Fruit fly (Drosophila melanogaster) whole organism, adult: ENCODE results near the gene TwdlE.

Source experiments
- CG11617 ChIP-seq: fragments of 200-800 bp; sonication (Bioruptor generic); optimal IDR thresholded peaks from 2 replicates; lab custom pipeline; 2017; ENCODE audit warnings: mild to moderate bottlenecking, missing biosample characterization, missing genetic modification reagents, missing genetic modification characterization
- CG12768 ChIP-seq: fragments of 200-800 bp; sonication (Bioruptor generic); optimal IDR thresholded peaks from 2 replicates; lab custom pipeline; 2017; ENCODE audit warnings: missing biosample characterization, missing genetic modification characterization, mild to moderate bottlenecking, moderate library complexity, missing genetic modification reagents
- CG14711 ChIP-seq: fragments of 200-800 bp; sonication (Bioruptor generic); optimal IDR thresholded peaks from 2 replicates; lab custom pipeline; 2018; ENCODE audit warnings: missing biosample characterization, mild to moderate bottlenecking, missing genetic modification characterization, moderate library complexity
- CG1620 ChIP-seq: fragments of 200-800 bp; sonication (Bioruptor generic); optimal IDR thresholded peaks from 2 replicates; lab custom pipeline; 2016; ENCODE audit warnings: missing biosample characterization, missing genetic modification characterization
- CG33017 ChIP-seq: fragments of 200-800 bp; sonication (Bioruptor generic); optimal IDR thresholded peaks from 2 replicates; lab custom pipeline; 2018; ENCODE audit warnings: missing biosample characterization, mild to moderate bottlenecking, missing genetic modification characterization, moderate library complexity
- CG5204 ChIP-seq: fragments of 200-800 bp; sonication (Bioruptor generic); optimal IDR thresholded peaks from 2 replicates; lab custom pipeline; 2016; ENCODE audit warnings: missing biosample characterization, missing genetic modification characterization
- CG7045 ChIP-seq: fragments of 200-800 bp; sonication (Bioruptor generic); optimal IDR thresholded peaks from 2 replicates; lab custom pipeline; 2017; ENCODE audit warnings: missing biosample characterization, mild to moderate bottlenecking, missing genetic modification characterization
- CG7101 ChIP-seq: fragments of 200-800 bp; sonication (Bioruptor generic); optimal IDR thresholded peaks from 2 replicates; lab custom pipeline; 2018; ENCODE audit warnings: missing biosample characterization, mild to moderate bottlenecking, missing genetic modification characterization, moderate library complexity
- Clk ChIP-seq: fragments of 200-800 bp; sonication (Bioruptor generic); optimal IDR thresholded peaks from 2 replicates; lab custom pipeline; 2017; ENCODE audit warnings: missing biosample characterization, missing genetic modification characterization
- Crg-1 ChIP-seq: fragments of 200-800 bp; sonication (Bioruptor generic); optimal IDR thresholded peaks from 2 replicates; lab custom pipeline; 2016; ENCODE audit warnings: missing biosample characterization, missing genetic modification characterization
- Hr96 ChIP-seq: fragments of 200-800 bp; sonication (Bioruptor generic); optimal IDR thresholded peaks from 2 replicates; lab custom pipeline; 2016; ENCODE audit warnings: missing biosample characterization, missing genetic modification characterization
- Mnt ChIP-seq: fragments of 200-800 bp; sonication (Bioruptor generic); optimal IDR thresholded peaks from 2 replicates; lab custom pipeline; 2016; ENCODE audit warnings: missing biosample characterization, mild to moderate bottlenecking, missing genetic modification characterization
- bab1 ChIP-seq: fragments of 200-800 bp; sonication (Bioruptor generic); optimal IDR thresholded peaks from 3 replicates; lab custom pipeline; 2019; ENCODE audit warnings: missing biosample characterization, mild to moderate bottlenecking, missing genetic modification characterization, moderate library complexity
- cic ChIP-seq: fragments of 200-800 bp; sonication (Bioruptor generic); optimal IDR thresholded peaks from 2 replicates; lab custom pipeline; 2017; ENCODE audit warnings: missing biosample characterization, mild to moderate bottlenecking, missing genetic modification characterization, moderate library complexity
- cnc ChIP-seq, 2 experiments: fragments of >200 bp; optimal IDR thresholded peaks; 2 replicates each; lab custom pipeline; 2017
- kay ChIP-seq: fragments of 200-800 bp; sonication (Bioruptor generic); peaks from one replicate; lab custom pipeline; 2016; ENCODE audit warnings: missing biosample characterization, missing genetic modification characterization, borderline replicate concordance
- ovo ChIP-seq: fragments of 200-800 bp; sonication (Bioruptor generic); optimal IDR thresholded peaks from 2 replicates; lab custom pipeline; 2016; ENCODE audit warnings: missing biosample characterization, missing genetic modification characterization
- pad ChIP-seq: fragments of 200-800 bp; sonication (Bioruptor generic); optimal IDR thresholded peaks from 3 replicates; lab custom pipeline; 2017; ENCODE audit warnings: missing biosample characterization, missing genetic modification characterization, mild to moderate bottlenecking, moderate library complexity, missing genetic modification reagents
- tj ChIP-seq: fragments of 200-800 bp; sonication (Bioruptor generic); optimal IDR thresholded peaks from 3 replicates; lab custom pipeline; 2017; ENCODE audit warnings: missing biosample characterization, mild to moderate bottlenecking, missing genetic modification characterization, moderate library complexity
- toe ChIP-seq: fragments of 200-800 bp; sonication (Bioruptor generic); optimal IDR thresholded peaks from 2 replicates; lab custom pipeline; 2016; ENCODE audit warnings: missing biosample characterization, missing genetic modification characterization

The TwdlE gene

DNA sequence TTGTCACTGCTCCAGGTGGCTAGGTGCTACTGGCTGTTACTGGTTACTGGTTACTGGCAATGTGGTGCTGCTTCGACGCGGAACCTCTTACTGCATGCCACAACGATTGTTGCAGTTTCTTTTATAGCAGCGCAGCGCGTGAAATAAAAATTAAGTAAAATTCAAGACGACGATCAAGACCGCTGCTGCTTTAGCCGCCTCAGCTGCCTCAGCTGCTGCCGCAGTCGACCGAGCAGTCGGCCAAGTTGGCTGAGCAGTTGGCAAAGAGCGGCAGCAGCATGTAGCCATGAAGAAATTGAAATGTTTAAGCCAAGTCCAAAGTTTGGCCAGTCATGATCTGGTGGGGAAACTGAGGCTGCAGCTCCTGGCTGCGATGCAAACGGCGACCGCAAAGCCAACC, at the start of gene TwdlE:
Gene TwdlE (minus strand): TSS at position 101 of the 400 bp plus-strand sequence.
- TF ChIP-seq bab1 (GFP tag; lab: Kevin White, UChicago), result no peak
- no peak for TF ChIP-seq kay (GFP tag; lab: Kevin White, UChicago)
- TF ChIP-seq tj (GFP tag; lab: Kevin White, UChicago), result no peak
- TF ChIP-seq CG12768 (GFP tag; lab: Kevin White, UChicago), result no peak
- no peak for TF ChIP-seq Clk (GFP tag; lab: Kevin White, UChicago)
- no peak for TF ChIP-seq Crg-1
- no peak for TF ChIP-seq ovo
- TF ChIP-seq Hr96 (GFP tag; lab: Kevin White, UChicago), result no peak
- TF ChIP-seq pad, result no peak
- no peak for TF ChIP-seq CG14711 (tag; lab: Kevin White, UChicago)
- TF ChIP-seq Mnt (GFP tag; lab: Kevin White, UChicago), result no peak
- no peak for TF ChIP-seq toe (GFP tag; lab: Kevin White, UChicago)
- TF ChIP-seq CG7101 (tag; lab: Kevin White, UChicago), result no peak
- TF ChIP-seq CG5204, result no peak
- no peak for TF ChIP-seq CG11617
- no peak for TF ChIP-seq cic
- TF ChIP-seq CG7045 (GFP tag; lab: Kevin White, UChicago), result no peak
- no peak for TF ChIP-seq cnc (optimal IDR thresholded peaks at IDR 0.05; lab: Kevin White, UChicago)
- TF ChIP-seq CG1620 (GFP tag; lab: Kevin White, UChicago), result no peak

DNA sequence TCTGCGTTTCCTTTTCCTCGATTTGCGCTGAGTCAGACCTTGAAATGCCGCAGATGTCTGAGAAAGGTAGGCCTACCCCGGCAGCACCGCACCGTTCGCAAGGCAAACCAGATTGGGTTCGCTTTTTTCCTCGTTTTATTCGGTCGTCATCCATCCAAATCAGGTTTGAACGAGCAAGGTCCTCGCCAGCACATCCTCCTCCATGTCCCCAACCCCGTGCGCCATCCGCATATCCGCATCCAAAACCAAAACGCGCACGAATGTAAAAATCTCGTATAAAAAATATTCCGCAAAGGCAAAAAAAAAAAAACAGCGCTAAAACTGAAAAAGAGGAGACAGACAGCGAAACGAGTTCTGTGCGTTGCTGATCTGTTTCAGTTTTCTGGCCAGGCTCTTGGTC, 49.2 kb upstream of the TwdlE start:
- TF ChIP-seq cnc (optimal IDR thresholded peaks at IDR 0.05; lab: Kevin White, UChicago), result no peak
- TF ChIP-seq CG33017 (tag; lab: Kevin White, UChicago), result no peak
- TF ChIP-seq tj (GFP tag; lab: Kevin White, UChicago), result no peak
- TF ChIP-seq ovo, result no peak
- no peak for TF ChIP-seq Hr96 (GFP tag; lab: Kevin White, UChicago)
- TF ChIP-seq Crg-1, result no peak
- no peak for TF ChIP-seq Clk (GFP tag; lab: Kevin White, UChicago)

DNA sequence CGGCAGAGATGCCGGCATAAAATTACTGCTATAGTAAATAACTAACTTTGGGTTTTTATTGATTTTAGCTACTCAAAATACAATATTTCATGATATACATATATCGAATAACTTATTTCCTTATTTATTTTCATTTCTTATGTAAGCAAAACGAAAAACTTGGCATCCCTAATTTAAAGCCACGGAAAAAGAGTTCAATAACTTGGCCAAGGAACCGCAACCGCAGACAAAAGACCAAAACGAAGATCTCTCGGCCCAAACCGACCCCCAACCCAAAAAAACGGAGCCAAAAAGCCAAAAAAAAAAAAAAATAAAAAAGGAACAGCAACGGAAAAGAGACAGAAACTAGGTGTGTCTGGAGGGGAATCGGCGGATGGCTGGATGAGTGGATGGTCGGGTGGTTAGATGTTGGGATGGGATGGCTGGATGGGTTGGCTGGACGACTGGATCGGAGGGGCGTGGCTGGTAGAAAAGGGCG, 48.7 kb upstream of the TwdlE start:
- TF ChIP-seq ovo (no peak), Mnt (GFP tag; lab: Kevin White, UChicago) (no peak), CG33017 (tag; lab: Kevin White, UChicago) (no peak), toe (GFP tag; lab: Kevin White, UChicago) (no peak), bab1 (GFP tag; lab: Kevin White, UChicago) (no peak)

DNA sequence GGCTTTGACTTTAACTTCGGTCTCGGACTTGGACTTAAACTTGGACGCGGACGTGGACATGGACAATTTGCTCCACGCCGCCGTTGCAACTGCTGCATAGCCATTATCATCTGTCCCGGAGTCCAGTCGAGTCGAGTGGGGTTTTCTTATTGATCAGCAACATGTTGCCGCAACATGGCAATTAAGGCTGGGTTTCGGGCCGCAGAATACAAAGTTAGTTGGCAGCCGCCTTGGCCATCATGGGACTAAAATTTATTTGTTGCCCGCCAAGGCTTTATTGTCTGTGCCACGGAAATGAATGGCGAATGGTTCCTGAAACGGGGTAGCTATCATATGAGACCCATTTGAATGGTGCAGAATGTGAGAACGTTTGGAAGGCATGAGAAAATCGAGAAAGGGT, 41.2 kb upstream of the TwdlE start:
- TF ChIP-seq toe (GFP tag; lab: Kevin White, UChicago), result no peak

DNA sequence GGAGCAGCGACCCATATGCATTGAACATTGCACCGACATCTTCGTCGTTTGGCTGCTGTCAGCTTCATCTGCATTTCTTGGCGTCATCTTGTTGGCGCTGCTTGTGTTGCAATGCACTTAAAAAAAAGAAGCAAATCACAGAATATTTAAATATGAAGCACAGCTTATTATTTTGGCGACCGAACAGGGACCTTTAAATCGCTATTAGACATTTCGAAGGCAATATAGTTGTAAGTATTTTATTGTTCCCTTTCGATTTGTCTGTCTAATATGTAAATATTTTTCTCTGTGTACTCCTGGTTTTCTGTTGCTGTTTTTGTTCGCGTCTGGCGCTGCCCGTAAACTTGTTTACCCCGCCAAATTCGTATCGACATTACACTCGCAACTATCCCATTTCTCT, 39.3 kb upstream of the TwdlE start:
- TF ChIP-seq kay (GFP tag; lab: Kevin White, UChicago) (peak; percentile 42), Mnt (GFP tag; lab: Kevin White, UChicago) (no peak)

DNA sequence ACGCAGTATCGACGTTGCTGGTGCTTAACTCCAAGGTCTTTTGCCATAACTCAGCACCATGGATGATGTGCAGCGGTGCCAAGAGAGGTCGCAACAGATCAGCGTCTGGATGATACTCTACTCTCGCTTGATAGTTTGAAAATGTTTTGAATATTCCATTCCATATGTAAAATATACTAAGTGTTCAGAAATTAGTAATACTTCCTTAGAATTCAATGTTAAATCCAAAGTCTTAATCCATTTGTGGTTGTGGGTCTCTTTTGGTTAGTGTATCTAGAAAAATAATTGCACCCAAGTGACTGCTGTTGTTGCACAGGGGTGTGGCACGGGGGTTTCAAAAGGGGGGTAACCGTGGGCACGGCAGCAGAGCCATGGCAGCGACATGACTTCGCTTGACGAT, 38.5 kb upstream of the TwdlE start:
- TF ChIP-seq CG7101 (tag; lab: Kevin White, UChicago) (no peak), CG33017 (tag; lab: Kevin White, UChicago) (no peak), tj (GFP tag; lab: Kevin White, UChicago) (no peak), bab1 (GFP tag; lab: Kevin White, UChicago) (no peak), CG14711 (tag; lab: Kevin White, UChicago) (no peak), cic (no peak), ovo (no peak), CG5204 (no peak)

DNA sequence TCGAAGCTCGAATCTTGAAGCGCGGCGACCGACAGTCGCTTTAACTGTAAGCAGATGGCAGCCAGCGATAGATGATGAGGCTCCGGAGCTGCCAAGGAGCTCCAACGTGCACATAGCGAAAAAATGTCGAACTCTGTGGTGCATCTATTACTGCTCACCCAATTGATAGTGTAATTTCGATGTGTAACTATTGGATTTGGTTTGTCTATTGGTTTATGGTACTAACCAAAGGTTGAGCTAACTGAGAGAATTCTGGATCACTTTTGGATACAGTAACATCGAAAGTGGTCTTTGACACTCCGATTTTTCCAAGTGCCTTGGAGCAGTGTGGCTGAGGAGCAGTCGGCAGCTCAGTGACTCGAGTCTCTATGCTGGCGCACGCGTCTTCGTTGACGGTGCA, 37.9 kb upstream of the TwdlE start:
- no peak for TF ChIP-seq Mnt (GFP tag; lab: Kevin White, UChicago)
- no peak for TF ChIP-seq CG5204

DNA sequence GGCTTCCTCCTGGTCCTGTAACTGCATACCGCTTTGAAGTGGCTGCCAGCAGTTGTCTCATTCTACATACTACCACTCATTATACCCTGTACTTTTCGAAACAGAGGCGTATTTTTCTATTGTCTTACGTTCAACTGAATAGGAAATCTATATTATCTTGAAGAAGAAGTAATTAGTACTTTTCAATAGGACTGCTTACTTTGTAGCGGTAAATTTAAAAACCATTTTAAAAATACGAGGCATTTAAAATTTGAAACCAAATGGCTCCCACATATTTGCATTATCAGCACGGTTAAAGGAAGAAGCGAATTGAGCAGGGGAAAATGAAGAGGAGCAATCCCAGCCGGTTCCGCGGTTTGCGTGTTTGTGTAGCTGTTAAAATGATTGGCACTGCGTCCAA, 36.6 kb upstream of the TwdlE start:
- no peak for TF ChIP-seq toe (GFP tag; lab: Kevin White, UChicago)
- TF ChIP-seq ovo, result no peak
- TF ChIP-seq bab1 (GFP tag; lab: Kevin White, UChicago), result no peak
- TF ChIP-seq Clk (GFP tag; lab: Kevin White, UChicago), result no peak
- no peak for TF ChIP-seq CG12768 (GFP tag; lab: Kevin White, UChicago)
- no peak for TF ChIP-seq cic
- no peak for TF ChIP-seq Hr96 (GFP tag; lab: Kevin White, UChicago)
- no peak for TF ChIP-seq cnc (optimal IDR thresholded peaks at IDR 0.05; lab: Kevin White, UChicago)
- no peak for TF ChIP-seq CG1620 (GFP tag; lab: Kevin White, UChicago)
- no peak for TF ChIP-seq Mnt (GFP tag; lab: Kevin White, UChicago)
- TF ChIP-seq CG14711 (tag; lab: Kevin White, UChicago), result no peak
- TF ChIP-seq pad, result no peak
- TF ChIP-seq CG5204, result no peak
- no peak for TF ChIP-seq kay (GFP tag; lab: Kevin White, UChicago)
- TF ChIP-seq tj (GFP tag; lab: Kevin White, UChicago), result no peak
- no peak for TF ChIP-seq CG33017 (tag; lab: Kevin White, UChicago)
- no peak for TF ChIP-seq CG7045 (GFP tag; lab: Kevin White, UChicago)
- TF ChIP-seq CG11617, result no peak
- no peak for TF ChIP-seq Crg-1
